Fruit fly (Drosophila melanogaster) whole organism, wandering third instar larva: Measurements from ENCODE around the gene Sulf1.

ENCODE experiments used
- CG9705 ChIP-seq: fragments of 200-800 bp; sonication (Bioruptor generic); optimal IDR thresholded peaks from 2 replicates; lab custom pipeline; 2018; ENCODE audit warnings: missing biosample characterization, mild to moderate bottlenecking, missing genetic modification characterization
- CrebA ChIP-seq: fragments of 200-800 bp; sonication (Bioruptor generic); optimal IDR thresholded peaks from 2 replicates; lab custom pipeline; 2016; ENCODE audit warnings: missing biosample characterization, mild to moderate bottlenecking, missing genetic modification characterization, borderline replicate concordance
- Dif ChIP-seq: fragments of 200-275, 200-300 bp; sonication (Bioruptor generic); optimal IDR thresholded peaks from 2 replicates; lab custom pipeline; 2018; ENCODE audit warnings: missing biosample characterization, missing genetic modification characterization; ENCODE audit not compliant: partially characterized antibody
- GATAd ChIP-seq: sonication (Bioruptor generic); optimal IDR thresholded peaks from 2 replicates; lab custom pipeline; 2016; ENCODE audit warnings: missing biosample characterization, missing genetic modification characterization
- HLH106 ChIP-seq: fragments of 200-800 bp; optimal IDR thresholded peaks from 3 replicates; lab custom pipeline; 2019; ENCODE audit warnings: missing biosample characterization, mild to moderate bottlenecking, missing genetic modification characterization, moderate library complexity
- Hnf4 ChIP-seq: fragments of 200-800 bp; sonication (Bioruptor generic); optimal IDR thresholded peaks from 2 replicates; lab custom pipeline; 2016; ENCODE audit warnings: missing biosample characterization, mild to moderate bottlenecking, missing genetic modification characterization
- Hr83 ChIP-seq: fragments of 200-300 bp; sonication (Bioruptor generic); optimal IDR thresholded peaks from 2 replicates; lab custom pipeline; 2016; ENCODE audit warnings: missing biosample characterization, mild to moderate bottlenecking, missing genetic modification characterization, moderate library complexity; ENCODE audit not compliant: poor library complexity, severe bottlenecking
- Jra ChIP-seq: sonication (Bioruptor generic); optimal IDR thresholded peaks from 2 replicates; lab custom pipeline; 2016; ENCODE audit warnings: missing biosample characterization, missing genetic modification characterization
- OdsH ChIP-seq: fragments of 200-800 bp; sonication (Bioruptor generic); optimal IDR thresholded peaks from 2 replicates; lab custom pipeline; 2016; ENCODE audit warnings: missing biosample characterization, mild to moderate bottlenecking, missing genetic modification characterization
- Rel ChIP-seq, 2 experiments: fragments of 200-800 bp; sonication (Bioruptor generic) in 1 of 2; optimal IDR thresholded peaks; 2 replicates in 1 of 2; 3 replicates in 1 of 2; lab custom pipeline; 2016 to 2019; ENCODE audit warnings: mild to moderate bottlenecking in 2 of 2, missing biosample characterization in 2 of 2, missing genetic modification characterization in 2 of 2, moderate library complexity in 1 of 2
- Sp1 ChIP-seq: fragments of 200-800 bp; sonication (Bioruptor generic); optimal IDR thresholded peaks from 3 replicates; lab custom pipeline; 2019; ENCODE audit warnings: missing biosample characterization, mild to moderate bottlenecking, missing genetic modification characterization, moderate library complexity
- dl ChIP-seq, 2 experiments: fragments of 175-275, 200-275 bp in 1 of 2; fragments of 200-275 bp in 1 of 2; sonication (Bioruptor generic); optimal IDR thresholded peaks; lab custom pipeline; 2018; ENCODE audit warnings: mild to moderate bottlenecking in 2 of 2, missing biosample characterization in 2 of 2, missing genetic modification characterization in 2 of 2, moderate library complexity in 2 of 2; ENCODE audit not compliant: partially characterized antibody in 2 of 2, insufficient read depth in 1 of 2
- dmrt93B ChIP-seq: fragments of 200-800 bp; sonication (Bioruptor generic); optimal IDR thresholded peaks from 2 replicates; lab custom pipeline; 2018; ENCODE audit warnings: missing biosample characterization, mild to moderate bottlenecking, missing genetic modification characterization
- ey ChIP-seq: fragments of 200-800 bp; sonication (Bioruptor generic); optimal IDR thresholded peaks from 2 replicates; lab custom pipeline; 2016; ENCODE audit warnings: missing biosample characterization, missing genetic modification characterization
- foxo ChIP-seq, 2 experiments: fragments of 200-800 bp; sonication (Bioruptor generic); optimal IDR thresholded peaks; 2 replicates in 1 of 2; 3 replicates in 1 of 2; lab custom pipeline; 2016 to 2017; ENCODE audit warnings: missing biosample characterization in 2 of 2, missing genetic modification characterization in 2 of 2
- fru ChIP-seq: fragments of 200-800 bp; sonication (Bioruptor generic); optimal IDR thresholded peaks from 3 replicates; lab custom pipeline; 2016; ENCODE audit warnings: missing biosample characterization, mild to moderate bottlenecking, missing genetic modification characterization
- h ChIP-seq: fragments of 200-800 bp; sonication (Bioruptor generic); optimal IDR thresholded peaks from 3 replicates; lab custom pipeline; 2016; ENCODE audit warnings: missing biosample characterization, mild to moderate bottlenecking, missing genetic modification characterization
- psq ChIP-seq: fragments of 200-800 bp; sonication (Bioruptor generic); optimal IDR thresholded peaks from 3 replicates; lab custom pipeline; 2017; ENCODE audit warnings: missing biosample characterization, mild to moderate bottlenecking, missing genetic modification characterization, moderate library complexity
- sage ChIP-seq: fragments of 200-800 bp; sonication (Bioruptor generic); optimal IDR thresholded peaks from 2 replicates; lab custom pipeline; 2016; ENCODE audit warnings: missing biosample characterization, mild to moderate bottlenecking, missing genetic modification characterization
- sv ChIP-seq: fragments of 200-800 bp; sonication (Bioruptor generic); optimal IDR thresholded peaks from 3 replicates; lab custom pipeline; 2016; ENCODE audit warnings: missing biosample characterization, missing genetic modification characterization
- woc ChIP-seq: sonication (Bioruptor generic); optimal IDR thresholded peaks from 2 replicates; lab custom pipeline; 2016; ENCODE audit warnings: missing biosample characterization, mild to moderate bottlenecking, missing genetic modification characterization

Gene Sulf1

dm6 chr3R:16309302-16310080 lies 29.9 kb downstream of the Sulf1 start:
- TF ChIP-seq sage (no peak), psq (GFP tag; lab: Kevin White, UChicago) (no peak), ey (GFP tag; lab: Kevin White, UChicago) (peak; percentile 8), HLH106 (tag; lab: Kevin White, UChicago) (peak; percentile 18), Rel (GFP tag; optimal IDR thresholded peaks at IDR 0.05; lab: Kevin White, UChicago) (no peak), Rel (tag; optimal IDR thresholded peaks at IDR 0.05; lab: Kevin White, UChicago) (peak; percentile 71), fru (peak; percentile 42), h (GFP tag; lab: Kevin White, UChicago) (peak; percentile 11), foxo (GFP tag; optimal IDR thresholded peaks at IDR 0.05; lab: Kevin White, UChicago) (peak in 1 of 2 experiments; percentile 58), CG9705 (no peak), CrebA (GFP tag; lab: Kevin White, UChicago) (no peak), Hnf4 (GFP tag; lab: Kevin White, UChicago) (peak; percentile 3), sv (peak; percentile 20)

dm6 chr3R:16308057-16308456 lies 31.3 kb downstream of the Sulf1 start:
- no peak for TF ChIP-seq foxo (GFP tag; optimal IDR thresholded peaks at IDR 0.05; lab: Kevin White, UChicago)
- no peak for TF ChIP-seq Sp1 (GFP tag; lab: Kevin White, UChicago)
- TF ChIP-seq Hr83 (GFP tag; lab: Kevin White, UChicago) = no peak
- TF ChIP-seq sage = no peak
- TF ChIP-seq psq (GFP tag; lab: Kevin White, UChicago) = no peak
- no peak for TF ChIP-seq ey (GFP tag; lab: Kevin White, UChicago)
- no peak for TF ChIP-seq GATAd (GFP tag; lab: Kevin White, UChicago)

DNA sequence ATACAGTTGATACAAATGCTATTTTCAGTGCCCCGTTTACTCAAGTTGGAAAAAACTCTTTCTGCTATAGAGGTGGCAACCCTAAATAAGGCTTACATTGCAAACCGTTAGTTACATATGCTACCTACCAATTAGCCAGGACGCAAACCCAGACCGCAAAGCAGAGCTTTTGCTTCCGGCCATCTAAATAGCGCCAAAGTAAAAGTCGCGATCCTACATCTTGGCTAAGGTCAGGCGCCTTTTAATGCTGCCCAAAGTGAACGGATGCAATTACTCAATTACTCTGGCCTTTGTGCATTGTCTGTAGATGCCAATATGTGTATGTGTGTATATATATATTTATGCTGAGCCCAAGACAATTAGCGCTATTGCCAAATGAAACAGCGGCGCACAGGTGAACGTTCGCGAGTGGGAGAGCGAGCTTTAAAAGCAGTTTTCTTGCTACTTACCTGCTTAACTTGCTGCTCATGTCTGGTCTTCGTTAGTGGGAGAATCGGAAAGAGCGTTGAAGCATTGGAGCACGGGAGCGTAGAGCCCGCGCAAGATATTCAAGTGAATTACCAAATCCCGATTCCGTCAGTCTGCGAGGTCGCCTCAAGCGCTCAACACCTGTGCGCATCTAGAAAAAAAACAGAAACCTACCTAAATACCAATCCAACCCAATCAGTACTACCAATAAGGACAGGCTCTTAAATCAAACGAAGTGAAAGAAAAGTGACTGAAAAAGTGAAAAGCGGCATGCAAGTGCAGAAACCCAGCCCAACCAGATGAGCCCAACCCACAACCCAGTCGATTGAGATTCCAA lies 34.0 kb downstream of the Sulf1 start, which contains the start of gene Zip89B:
Zip89B (plus strand) TSS at position 574 of the 805 bp plus-strand sequence.
- TF ChIP-seq Hnf4 (GFP tag; lab: Kevin White, UChicago) (no peak), dl (GFP tag; optimal IDR thresholded peaks at IDR 0.05; lab: Kevin White, UChicago; ENCODE audit: insufficient read depth in 1 of 2, partially characterized antibody in 2 of 2) (peak; percentile 71 to 86), HLH106 (tag; lab: Kevin White, UChicago) (no peak), OdsH (peak; percentile 18), sage (peak; percentile 25), Dif (GFP tag; lab: Kevin White, UChicago) (peak; percentile 89), woc (no peak), Rel (GFP tag; optimal IDR thresholded peaks at IDR 0.05; lab: Kevin White, UChicago) (no peak), Rel (tag; optimal IDR thresholded peaks at IDR 0.05; lab: Kevin White, UChicago) (peak; percentile 40), psq (GFP tag; lab: Kevin White, UChicago) (peak; percentile 8)

dm6 chr3R:16295513-16296123 lies 43.8 kb downstream of the Sulf1 start:
- no peak for TF ChIP-seq ey (GFP tag; lab: Kevin White, UChicago)

DNA sequence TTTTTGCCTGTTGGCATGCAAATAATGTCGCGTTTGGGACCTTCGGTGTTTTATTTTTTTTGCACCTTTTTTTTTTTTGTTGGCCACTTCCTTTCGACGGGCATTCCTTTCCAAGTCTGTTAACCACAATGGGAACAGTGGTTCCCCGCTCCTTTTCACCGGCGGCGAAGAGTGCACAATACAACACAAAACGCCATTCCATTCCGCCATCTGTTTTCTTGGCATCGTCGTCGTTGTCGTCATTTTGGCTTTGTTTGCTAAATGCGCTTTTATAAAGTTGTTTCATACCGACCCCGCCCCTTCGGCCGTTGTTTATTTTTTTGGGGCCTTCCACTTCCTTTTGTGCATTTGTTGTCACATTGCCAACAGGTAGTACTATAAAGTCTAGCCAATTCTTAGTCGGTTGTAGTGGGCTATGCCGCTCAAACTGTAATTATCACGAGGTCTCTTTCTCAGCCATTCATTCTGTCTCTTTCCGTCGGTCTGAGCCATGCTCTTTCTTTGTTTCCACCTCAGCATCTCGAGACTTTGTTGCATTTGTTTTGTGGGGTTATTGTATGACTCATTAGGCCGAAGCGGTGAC lies 49.0 kb downstream of the Sulf1 start:
- TF ChIP-seq Jra (GFP tag; lab: Kevin White, UChicago) (peak; percentile 24), dmrt93B (GFP tag; lab: Kevin White, UChicago) (no peak), Rel (GFP tag; optimal IDR thresholded peaks at IDR 0.05; lab: Kevin White, UChicago) (no peak), Rel (tag; optimal IDR thresholded peaks at IDR 0.05; lab: Kevin White, UChicago) (peak; percentile 77), psq (GFP tag; lab: Kevin White, UChicago) (peak; percentile 74)
